Fruit fly (Drosophila melanogaster): ENCODE data around the gene CG14374.

Gene CG14374

DNA sequence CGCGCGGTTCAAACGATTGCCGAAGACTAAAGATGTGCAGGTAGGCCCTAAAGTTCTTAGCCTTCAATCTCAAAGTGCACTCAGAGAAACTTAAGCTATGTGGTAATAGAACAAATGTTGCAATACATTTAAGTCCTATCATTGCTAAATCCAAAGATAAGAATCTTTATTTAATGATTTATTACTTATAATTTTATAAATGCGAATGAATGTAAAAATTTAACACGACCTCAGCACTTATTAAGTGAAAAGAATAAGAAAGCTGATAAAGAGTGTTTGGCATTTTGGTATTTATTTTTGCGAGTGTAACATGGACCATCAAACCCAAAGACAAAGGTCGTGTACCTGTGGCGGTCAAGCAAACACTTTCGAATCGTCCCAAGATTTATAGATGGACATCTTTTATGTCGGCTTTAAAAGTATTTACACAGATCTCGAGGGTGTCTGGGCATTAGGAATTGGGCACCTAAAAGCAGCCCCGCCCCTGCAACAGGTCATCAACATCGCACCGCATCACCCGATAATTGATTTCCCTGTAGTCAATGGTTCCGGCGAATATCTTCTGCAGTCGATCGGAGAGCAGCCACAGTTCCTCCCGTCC is 8.0 kb upstream of the CG14374 start, which contains the start of gene yellow-e3:
Gene yellow-e3, minus strand, starts transcription at position 30 of the 601 bp plus-strand sequence.
- TF ChIP-seq h (GFP tag; optimal IDR thresholded peaks at IDR 0.05): peak; percentile 6
- TF ChIP-seq Hr83 (GFP tag; optimal IDR thresholded peaks at IDR 0.05; ENCODE audit: poor library complexity, severe bottlenecking): no peak

DNA sequence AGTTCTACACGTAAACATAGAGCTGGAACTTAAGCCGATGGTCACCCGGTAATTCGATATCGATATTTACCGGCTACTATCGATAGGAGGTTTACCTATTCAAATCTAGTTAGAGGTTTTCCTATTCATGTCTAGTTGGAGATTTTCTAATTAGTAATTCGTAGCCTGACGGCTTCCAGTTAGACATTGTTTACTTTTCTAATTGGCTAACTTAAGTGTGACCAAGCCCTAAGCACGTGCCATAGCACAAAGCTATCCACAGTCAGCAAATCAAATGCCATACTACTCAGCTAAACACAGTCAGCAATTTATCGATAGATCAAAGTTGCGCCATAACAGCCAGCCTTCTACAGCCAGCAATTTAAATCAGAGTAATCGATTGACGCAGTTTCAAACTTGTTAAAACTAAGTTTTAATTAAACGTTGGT is 6.1 kb upstream of the CG14374 start, which contains the start of gene Dpm3:
Gene Dpm3, minus strand, starts transcription at position 20 of the 428 bp plus-strand sequence.
- TF ChIP-seq Hr83 (GFP tag; optimal IDR thresholded peaks at IDR 0.05; ENCODE audit: poor library complexity, severe bottlenecking): no peak
- peak; percentile 99 for TF ChIP-seq Vsx2 (GFP tag; optimal IDR thresholded peaks at IDR 0.05; ENCODE audit: partially characterized antibody)
- TF ChIP-seq HLH106 (tag; optimal IDR thresholded peaks at IDR 0.05): peak; percentile 15
- TF ChIP-seq dl (GFP tag; optimal IDR thresholded peaks at IDR 0.05; ENCODE audit: insufficient read depth in 1 of 2, partially characterized antibody in 2 of 2): peak; percentile 30 to 85
- peak; percentile 99 for TF ChIP-seq Dif (GFP tag; optimal IDR thresholded peaks at IDR 0.05; ENCODE audit: partially characterized antibody)
- TF ChIP-seq Hnf4 (GFP tag; optimal IDR thresholded peaks at IDR 0.05): peak; percentile 25

- TF ChIP-seq psq (GFP tag; optimal IDR thresholded peaks at IDR 0.05) (no peak), dl (GFP tag; optimal IDR thresholded peaks at IDR 0.05; ENCODE audit: insufficient read depth in 1 of 2, partially characterized antibody in 2 of 2) (no peak), Abd-B (GFP tag; optimal IDR thresholded peaks at IDR 0.05) (no peak), dsf (GFP tag; optimal IDR thresholded peaks at IDR 0.05; ENCODE audit: borderline replicate concordance) (no peak), Hnf4 (GFP tag; optimal IDR thresholded peaks at IDR 0.05) (no peak), jim (GFP tag; optimal IDR thresholded peaks at IDR 0.05) (no peak), foxo (GFP tag; optimal IDR thresholded peaks at IDR 0.05) (peak in 1 of 2 experiments; percentile 5), br (GFP tag; optimal IDR thresholded peaks at IDR 0.05) (peak; percentile 42), dmrt93B (GFP tag; optimal IDR thresholded peaks at IDR 0.05) (no peak), Hr78 (GFP tag; optimal IDR thresholded peaks at IDR 0.05) (no peak), fru (GFP tag; optimal IDR thresholded peaks at IDR 0.05) (no peak), rgr (GFP tag; optimal IDR thresholded peaks at IDR 0.05) (peak; percentile 35), ey (GFP tag; optimal IDR thresholded peaks at IDR 0.05) (no peak), woc (GFP tag; optimal IDR thresholded peaks at IDR 0.05) (peak; percentile 0), GATAd (GFP tag; optimal IDR thresholded peaks at IDR 0.05) (no peak), N (GFP tag; optimal IDR thresholded peaks at IDR 0.05) (no peak), Jra (GFP tag; optimal IDR thresholded peaks at IDR 0.05) (peak; percentile 45), pan (optimal IDR thresholded peaks at IDR 0.05) (no peak), Mio (GFP tag; optimal IDR thresholded peaks at IDR 0.05) (no peak), sv (GFP tag; optimal IDR thresholded peaks at IDR 0.05) (no peak), usp (GFP tag; optimal IDR thresholded peaks at IDR 0.05) (no peak), Vsx2 (GFP tag; optimal IDR thresholded peaks at IDR 0.05; ENCODE audit: partially characterized antibody) (no peak), Rel (GFP tag; optimal IDR thresholded peaks at IDR 0.05) (no peak), Rel (tag; optimal IDR thresholded peaks at IDR 0.05) (no peak), HLH106 (tag; optimal IDR thresholded peaks at IDR 0.05) (no peak), brk (GFP tag; optimal IDR thresholded peaks at IDR 0.05) (peak; percentile 58), CG32264 (GFP tag; optimal IDR thresholded peaks at IDR 0.05) (no peak), tai (GFP tag; optimal IDR thresholded peaks at IDR 0.05) (peak; percentile 48), OdsH (GFP tag; optimal IDR thresholded peaks at IDR 0.05) (no peak), Sp1 (GFP tag; optimal IDR thresholded peaks at IDR 0.05) (no peak), Dif (GFP tag; optimal IDR thresholded peaks at IDR 0.05; ENCODE audit: partially characterized antibody) (no peak), CrebA (GFP tag; optimal IDR thresholded peaks at IDR 0.05; ENCODE audit: borderline replicate concordance) (no peak), Dfd (GFP tag; optimal IDR thresholded peaks at IDR 0.05) (no peak), CG9705 (GFP tag; optimal IDR thresholded peaks at IDR 0.05) (no peak), sage (GFP tag; optimal IDR thresholded peaks at IDR 0.05) (no peak), h (GFP tag; optimal IDR thresholded peaks at IDR 0.05) (peak; percentile 5), lola (GFP tag; optimal IDR thresholded peaks at IDR 0.05) (no peak), Hr83 (GFP tag; optimal IDR thresholded peaks at IDR 0.05; ENCODE audit: poor library complexity, severe bottlenecking) (peak; percentile 18), Myc (optimal IDR thresholded peaks at IDR 0.05) (no peak)
These were observed 4.9 kb upstream of the CG14374 start, which contains the start of gene GILT1 for dm6 chr3R:13401722-13402296. GILT1 (minus strand) TSS chr3R:13401862.

All from whole organism, wandering third instar larva.